Fruit fly (Drosophila melanogaster) whole organism, prepupa: ENCODE data around the gene svp.

Source experiments
- CG3032 ChIP-seq: fragments of 200-800 bp; optimal IDR thresholded peaks from 2 replicates; lab custom pipeline; 2019; ENCODE audit warnings: missing biosample characterization, mild to moderate bottlenecking, missing genetic modification characterization, moderate library complexity
- CG34406 ChIP-seq: fragments of 200-800 bp; sonication (Bioruptor generic); optimal IDR thresholded peaks from 3 replicates; lab custom pipeline; 2016; ENCODE audit warnings: missing biosample characterization, missing genetic modification characterization
- CG3919 ChIP-seq: fragments of 200-800 bp; sonication (Bioruptor generic); optimal IDR thresholded peaks from 3 replicates; lab custom pipeline; 2016; ENCODE audit warnings: missing biosample characterization, missing genetic modification characterization
- Eip78C ChIP-seq: fragments of 200-800 bp; sonication (Bioruptor generic); peaks from one replicate; lab custom pipeline; 2016; ENCODE audit warnings: missing biosample characterization, missing genetic modification characterization
- Gug ChIP-seq: fragments of 200-800 bp; sonication (Bioruptor generic); IDR thresholded peaks from 2 replicates; pipeline ENCODE4 v1.3.6; 2022; ENCODE audit warnings: missing biosample characterization, missing genetic modification characterization
- fd85E ChIP-seq: fragments of 200-800 bp; sonication (Bioruptor generic); optimal IDR thresholded peaks from 3 replicates; lab custom pipeline; 2016; ENCODE audit warnings: missing biosample characterization, missing genetic modification characterization
- net ChIP-seq: fragments of 200-800 bp; sonication (Bioruptor generic); optimal IDR thresholded peaks from 3 replicates; lab custom pipeline; 2016; ENCODE audit warnings: missing biosample characterization, missing genetic modification characterization
- pdm3 ChIP-seq: fragments of 200-800 bp; sonication (Bioruptor generic); optimal IDR thresholded peaks from 3 replicates; lab custom pipeline; 2016; ENCODE audit warnings: missing biosample characterization, missing genetic modification characterization
- ss ChIP-seq, 2 experiments: fragments of 200-800 bp; sonication (Bioruptor generic); optimal IDR thresholded peaks; 2 replicates in 1 of 2; 3 replicates in 1 of 2; lab custom pipeline; 2017 to 2018; ENCODE audit warnings: mild to moderate bottlenecking in 2 of 2, missing biosample characterization in 2 of 2, missing genetic modification characterization in 2 of 2, moderate library complexity in 1 of 2
- topi ChIP-seq: fragments of 200-800 bp; sonication (Bioruptor generic); optimal IDR thresholded peaks from 3 replicates; lab custom pipeline; 2016; ENCODE audit warnings: missing biosample characterization, missing genetic modification characterization

- TF ChIP-seq topi (GFP tag; lab: Kevin White, UChicago) (no peak), CG3919 (GFP tag; lab: Kevin White, UChicago) (no peak), ss (GFP tag; optimal IDR thresholded peaks at IDR 0.05; lab: Kevin White, UChicago) (no peak), pdm3 (GFP tag; lab: Kevin White, UChicago) (no peak), Gug (GFP tag; lab: Robert Waterston, UW) (no peak), CG34406 (GFP tag; lab: Kevin White, UChicago) (no peak), fd85E (no peak), Eip78C (GFP tag; lab: Kevin White, UChicago) (no peak), CG3032 (tag; lab: Kevin White, UChicago) (no peak), net (GFP tag; lab: Kevin White, UChicago) (no peak)
Measured at dm6 chr3R:12259819-12260218, 1.3 kb downstream of the svp start.
